Fruit fly (Drosophila melanogaster): ENCODE data around the gene Atg8a.

Atg8a gene

dm6 chrX:10814832-10815372 lies 46.8 kb upstream of the Atg8a start (continued):
- TF ChIP-seq dysf (GFP tag; IDR thresholded peaks at IDR 0.05), result 0 out of 3 replicates have a peak, but pooled peaks have one; percentile 17
- TF ChIP-seq Fer1 (GFP tag; optimal IDR thresholded peaks at IDR 0.05), result no peak
- peak; percentile 14; the same call in 1 of the 2 replicates for TF ChIP-seq CG4360 (GFP tag; IDR thresholded peaks at IDR 0.05)
- peak; percentile 43 for TF ChIP-seq cg (GFP tag; optimal IDR thresholded peaks at IDR 0.05)
- TF ChIP-seq ATbp (GFP tag; optimal IDR thresholded peaks at IDR 0.05), result peak; percentile 32
- TF ChIP-seq ato (GFP tag; IDR thresholded peaks at IDR 0.05; ENCODE audit: partially characterized antibody), result no peak
- TF ChIP-seq TFAM (GFP tag; optimal IDR thresholded peaks at IDR 0.05), result no peak
- TF ChIP-seq CG2889 (GFP tag; IDR thresholded peaks at IDR 0.05), result no peak
- peak; percentile 47; the same call in 2 of the 3 replicates for TF ChIP-seq ci (GFP tag; IDR thresholded peaks at IDR 0.05)
- peak; percentile 65 for TF ChIP-seq CG2199 (GFP tag; IDR thresholded peaks at IDR 0.05)
- 0 out of 2 replicates have a peak, but pooled peaks have one; percentile 25 for TF ChIP-seq amos (GFP tag; IDR thresholded peaks at IDR 0.05; ENCODE audit: partially characterized antibody)
- peak; percentile 75 for TF ChIP-seq CG17385 (GFP tag; optimal IDR thresholded peaks at IDR 0.05)
- TF ChIP-seq CG4820 (GFP tag; optimal IDR thresholded peaks at IDR 0.05), result peak; percentile 12
- TF ChIP-seq zf30C (GFP tag; optimal IDR thresholded peaks at IDR 0.05), result peak; percentile 78
- TF ChIP-seq peb (GFP tag; IDR thresholded peaks at IDR 0.05), result no peak
- TF ChIP-seq CG8944 (GFP tag; optimal IDR thresholded peaks at IDR 0.05), result no peak
- no peak for TF ChIP-seq tgo (GFP tag; IDR thresholded peaks at IDR 0.05)

- TF ChIP-seq Blimp-1 (GFP tag; optimal IDR thresholded peaks at IDR 0.05) (peak; percentile 26), sr (GFP tag; IDR thresholded peaks at IDR 0.05) (peak; percentile 63; the same call in 2 of the 3 replicates), CG32532 (GFP tag; IDR thresholded peaks at IDR 0.05) (0 out of 2 replicates have a peak, but pooled peaks have one; percentile 17), CG13775 (GFP tag; optimal IDR thresholded peaks at IDR 0.05) (no peak), Trl (optimal IDR thresholded peaks at IDR 0.05) (peak; percentile 80 to 87), Trl (GFP tag; optimal IDR thresholded peaks at IDR 0.05) (peak; percentile 6), CG12769 (tag; optimal IDR thresholded peaks at IDR 0.05) (peak; percentile 47), Med (GFP tag) (peak; percentile 73), CG10959 (GFP tag; IDR thresholded peaks at IDR 0.05) (no peak), Drgx (GFP tag; IDR thresholded peaks at IDR 0.05) (peak; percentile 49), ara (GFP tag; IDR thresholded peaks at IDR 0.05) (0 out of 2 replicates have a peak, but pooled peaks have one; percentile 30), vvl (GFP tag; IDR thresholded peaks at IDR 0.05) (peak; percentile 34; the same call in 1 of the 2 replicates), ato (GFP tag; IDR thresholded peaks at IDR 0.05; ENCODE audit: partially characterized antibody) (0 out of 2 replicates have a peak, but pooled peaks have one; percentile 37), ci (GFP tag; IDR thresholded peaks at IDR 0.05) (peak; percentile 50; the same call in 1 of the 3 replicates), sd (tag; optimal IDR thresholded peaks at IDR 0.05) (peak; percentile 51), CG34376 (GFP tag; optimal IDR thresholded peaks at IDR 0.05) (peak; percentile 29), Awh (GFP tag; IDR thresholded peaks at IDR 0.05) (peak; percentile 19; the same call in 1 of the 2 replicates), CG3163 (GFP tag; optimal IDR thresholded peaks at IDR 0.05) (peak; percentile 87), lab (GFP tag; optimal IDR thresholded peaks at IDR 0.05) (peak; percentile 12), sqz (GFP tag; optimal IDR thresholded peaks at IDR 0.05) (peak; percentile 91), CG15514 (GFP tag; optimal IDR thresholded peaks at IDR 0.05) (no peak), phol (tag; optimal IDR thresholded peaks at IDR 0.05) (no peak), CG11695 (GFP tag; IDR thresholded peaks at IDR 0.05) (0 out of 3 replicates have a peak, but pooled peaks have one; percentile 7), scrt (GFP tag; optimal IDR thresholded peaks at IDR 0.05) (peak; percentile 15), sug (tag; optimal IDR thresholded peaks at IDR 0.05) (peak; percentile 26), rib (GFP tag; IDR thresholded peaks at IDR 0.05) (peak; percentile 65), yki (optimal IDR thresholded peaks at IDR 0.05) (peak; percentile 3), z (GFP tag; IDR thresholded peaks at IDR 0.05) (peak; percentile 84), ash1 (GFP tag; optimal IDR thresholded peaks at IDR 0.05) (peak; percentile 7), Deaf1 (tag; optimal IDR thresholded peaks at IDR 0.05) (peak; percentile 62), CG1603 (tag; optimal IDR thresholded peaks at IDR 0.05) (no peak), ken (GFP tag; IDR thresholded peaks at IDR 0.05) (peak; percentile 76; the same call in 2 of the 3 replicates), BtbVII (GFP tag; optimal IDR thresholded peaks at IDR 0.05) (peak; percentile 11), CG32772 (GFP tag; IDR thresholded peaks at IDR 0.05) (peak; percentile 30; the same call in 1 of the 2 replicates), Lpt (GFP tag; optimal IDR thresholded peaks at IDR 0.05) (no peak)
Observed at dm6 chrX:10814113-10814512, 46.0 kb upstream of the Atg8a start.
